Worm (Caenorhabditis elegans) whole organism, mixed stage, embryonic: ENCODE results near the gene T19C4.5.
A peak's percentile ranks its signal among the peaks of the same experiment; 100 is the strongest.

Experiments used
- M03D4.4 ChIP-seq: sonication (generic microtip); optimal IDR thresholded peaks from 2 replicates; lab custom pipeline; 2017; ENCODE audit warnings: mild to moderate bottlenecking, missing genetic modification characterization, missing compliant biosample characterization
- bed-3 ChIP-seq: fragments of 200-800 bp; sonication (Bioruptor generic); optimal IDR thresholded peaks from 3 replicates; lab custom pipeline; 2018; ENCODE audit warnings: mild to moderate bottlenecking, missing genetic modification characterization, moderate library complexity, missing compliant biosample characterization
- blmp-1 ChIP-seq: fragments of 150-350 bp; optimal IDR thresholded peaks from 2 replicates; lab custom pipeline; 2014; ENCODE audit warnings: missing biosample characterization, missing genetic modification characterization
- ceh-39 ChIP-seq: fragments of 150-350 bp; optimal IDR thresholded peaks from 2 replicates; lab custom pipeline; 2014; ENCODE audit warnings: missing biosample characterization, missing genetic modification characterization
- ceh-43 ChIP-seq: fragments of 200-800 bp; sonication (Bioruptor generic); optimal IDR thresholded peaks from 2 replicates; lab custom pipeline; 2018; ENCODE audit warnings: mild to moderate bottlenecking, missing genetic modification characterization, moderate library complexity, missing compliant biosample characterization
- ceh-83 ChIP-seq: fragments of 200-800 bp; sonication (Bioruptor generic); optimal IDR thresholded peaks from 2 replicates; lab custom pipeline; 2018; ENCODE audit warnings: mild to moderate bottlenecking, missing genetic modification characterization, missing compliant biosample characterization
- ces-1 ChIP-seq: fragments of 150-350 bp; optimal IDR thresholded peaks from 2 replicates; lab custom pipeline; 2014; ENCODE audit warnings: missing biosample characterization, missing genetic modification reagents, missing genetic modification characterization
- cnd-1 ChIP-seq: fragments of 200-800 bp; sonication (Bioruptor generic); optimal IDR thresholded peaks from 2 replicates; lab custom pipeline; 2018; ENCODE audit warnings: mild to moderate bottlenecking, missing genetic modification characterization, missing compliant biosample characterization
- drap-1 ChIP-seq: fragments of 200-800 bp; sonication (Bioruptor generic); optimal IDR thresholded peaks from 3 replicates; lab custom pipeline; 2018; ENCODE audit warnings: mild to moderate bottlenecking, missing genetic modification characterization, missing compliant biosample characterization
- elt-1 ChIP-seq: sonication (generic microtip); optimal IDR thresholded peaks from 2 replicates; lab custom pipeline; 2017; ENCODE audit warnings: missing genetic modification characterization, mild to moderate bottlenecking, missing compliant biosample characterization, antibody characterized with exemption, moderate library complexity, borderline replicate concordance; ENCODE audit not compliant: insufficient read depth
- flh-1 ChIP-seq: fragments of 200-800 bp; sonication (Bioruptor generic); optimal IDR thresholded peaks from 2 replicates; lab custom pipeline; 2018; ENCODE audit warnings: mild to moderate bottlenecking, missing genetic modification characterization, moderate library complexity, missing compliant biosample characterization
- ham-2 ChIP-seq: fragments of 200-800 bp; sonication (Bioruptor generic); optimal IDR thresholded peaks from 2 replicates; lab custom pipeline; 2018; ENCODE audit warnings: mild to moderate bottlenecking, missing genetic modification characterization, missing compliant biosample characterization
- hlh-1 ChIP-seq: fragments of 150-350 bp; optimal IDR thresholded peaks from 2 replicates; lab custom pipeline; 2014; ENCODE audit warnings: missing biosample characterization, missing genetic modification reagents, missing genetic modification characterization
- lin-32 ChIP-seq: fragments of 200-800 bp; sonication (Bioruptor generic); optimal IDR thresholded peaks from 2 replicates; lab custom pipeline; 2018; ENCODE audit warnings: mild to moderate bottlenecking, missing genetic modification characterization, missing compliant biosample characterization
- lsy-2 ChIP-seq: fragments of 150-350 bp; optimal IDR thresholded peaks from 2 replicates; lab custom pipeline; 2014; ENCODE audit warnings: missing biosample characterization, missing genetic modification characterization
- mab-5 ChIP-seq: fragments of 150-350 bp; optimal IDR thresholded peaks from 2 replicates; lab custom pipeline; 2014; ENCODE audit warnings: missing biosample characterization, missing genetic modification characterization
- mep-1 ChIP-seq: fragments of 150-350 bp; optimal IDR thresholded peaks from 2 replicates; lab custom pipeline; 2017; ENCODE audit warnings: missing biosample characterization, missing genetic modification reagents, missing genetic modification characterization, inconsistent platforms
- mls-2 ChIP-seq: sonication (generic microtip); optimal IDR thresholded peaks from 2 replicates; lab custom pipeline; 2016; ENCODE audit warnings: mild to moderate bottlenecking, missing genetic modification characterization, moderate library complexity, missing compliant biosample characterization
- nhr-12 ChIP-seq: fragments of 150-350 bp; optimal IDR thresholded peaks from 2 replicates; lab custom pipeline; 2014; ENCODE audit warnings: missing biosample characterization, missing genetic modification characterization
- nhr-2 ChIP-seq: fragments of 150-350 bp; optimal IDR thresholded peaks from 2 replicates; lab custom pipeline; 2014; ENCODE audit warnings: missing biosample characterization, missing genetic modification characterization
- nhr-237 ChIP-seq: fragments of 150-350 bp; optimal IDR thresholded peaks from 2 replicates; lab custom pipeline; 2014; ENCODE audit warnings: missing biosample characterization, missing genetic modification characterization
- nhr-28 ChIP-seq: fragments of 150-350 bp; optimal IDR thresholded peaks from 2 replicates; lab custom pipeline; 2014; ENCODE audit warnings: missing biosample characterization, missing genetic modification characterization
- nhr-76 ChIP-seq: sonication (generic microtip); optimal IDR thresholded peaks from 2 replicates; lab custom pipeline; 2017; ENCODE audit warnings: missing biosample characterization, missing genetic modification characterization
- pha-4 ChIP-seq: fragments of 150-350 bp; optimal IDR thresholded peaks from 2 replicates; lab custom pipeline; 2018; ENCODE audit warnings: missing biosample characterization, missing genetic modification reagents, missing genetic modification characterization
- sem-2 ChIP-seq: fragments of 200-800 bp; sonication (Bioruptor generic); optimal IDR thresholded peaks from 2 replicates; lab custom pipeline; 2018; ENCODE audit warnings: mild to moderate bottlenecking, missing genetic modification characterization, missing compliant biosample characterization
- snpc-4 ChIP-seq: fragments of 150-350 bp; optimal IDR thresholded peaks from 2 replicates; lab custom pipeline; 2014; ENCODE audit warnings: missing biosample characterization, missing genetic modification characterization
- sptf-1 ChIP-seq: sonication (generic microtip); optimal IDR thresholded peaks from 2 replicates; lab custom pipeline; 2017; ENCODE audit warnings: mild to moderate bottlenecking, missing genetic modification characterization, moderate library complexity, missing compliant biosample characterization
- tbx-8 ChIP-seq: fragments of 200-800 bp; sonication (Bioruptor generic); optimal IDR thresholded peaks from 2 replicates; lab custom pipeline; 2018; ENCODE audit warnings: mild to moderate bottlenecking, missing genetic modification characterization, moderate library complexity, missing compliant biosample characterization
- unc-120 ChIP-seq: sonication (generic microtip); optimal IDR thresholded peaks from 2 replicates; lab custom pipeline; 2017; ENCODE audit warnings: missing genetic modification characterization, missing compliant biosample characterization; ENCODE audit not compliant: poor library complexity, severe bottlenecking
- unc-39 ChIP-seq: fragments of 150-350 bp; optimal IDR thresholded peaks from 2 replicates; lab custom pipeline; 2014; ENCODE audit warnings: missing biosample characterization, missing genetic modification characterization
- unc-62 ChIP-seq: fragments of 150-350 bp; optimal IDR thresholded peaks from 2 replicates; lab custom pipeline; 2014; ENCODE audit warnings: missing biosample characterization, missing genetic modification reagents, missing genetic modification characterization
- zip-8 ChIP-seq: fragments of 150-350 bp; optimal IDR thresholded peaks from 2 replicates; lab custom pipeline; 2014; ENCODE audit warnings: missing biosample characterization, missing genetic modification characterization

Gene T19C4.5

ce11 chrV:11209452-11210188, 37.6 kb downstream of the T19C4.5 start:
- TF ChIP-seq ces-1 (peak; percentile 19), flh-1 (GFP tag; lab: Kevin White, UChicago) (no peak), nhr-12 (no peak)

DNA sequence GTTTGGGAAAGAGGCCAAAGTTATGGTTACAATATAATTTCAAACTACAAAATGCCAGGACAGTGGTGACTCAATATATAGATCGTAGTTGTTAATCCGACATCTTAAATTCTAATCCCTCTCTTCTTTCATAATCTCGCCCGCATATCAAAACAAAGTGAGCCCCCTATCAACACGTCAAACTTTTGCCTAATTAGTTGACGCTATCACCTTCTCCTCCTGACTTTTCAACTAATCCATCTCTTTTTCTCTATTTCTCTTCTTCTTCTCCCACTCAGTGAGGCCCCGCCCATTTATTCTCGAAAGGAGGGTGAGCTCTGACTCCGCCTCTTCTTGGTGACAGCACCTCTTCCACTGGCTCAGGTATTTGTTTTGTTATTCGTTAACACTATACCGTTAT, 39.3 kb downstream of the T19C4.5 start:
- TF ChIP-seq elt-1 (tag; lab: Kevin White, UChicago) (no peak), tbx-8 (no peak), cnd-1 (tag; lab: Kevin White, UChicago) (no peak), lsy-2 (no peak), ceh-83 (no peak), mab-5 (tag; lab: Kevin White, UChicago) (no peak), mls-2 (tag; lab: Kevin White, UChicago) (no peak), unc-39 (no peak), ham-2 (GFP tag; lab: Kevin White, UChicago) (no peak), nhr-237 (no peak), nhr-76 (no peak), ceh-43 (GFP tag; lab: Kevin White, UChicago) (no peak), flh-1 (GFP tag; lab: Kevin White, UChicago) (no peak)
- TF ChIP-seq, all 35 proteins: peak for 0

- TF ChIP-seq tbx-8, result no peak
- TF ChIP-seq pha-4, result no peak
- no peak for TF ChIP-seq ceh-83
- no peak for TF ChIP-seq hlh-1 (tag; lab: Kevin White, UChicago)
- no peak for TF ChIP-seq nhr-76
- TF ChIP-seq sem-2 (GFP tag; lab: Kevin White, UChicago), result no peak
- TF ChIP-seq flh-1 (GFP tag; lab: Kevin White, UChicago), result no peak
- TF ChIP-seq elt-1 (tag; lab: Kevin White, UChicago), result no peak
- TF ChIP-seq mab-5 (tag; lab: Kevin White, UChicago), result no peak
- TF ChIP-seq unc-120 (tag; lab: Kevin White, UChicago), result no peak
- TF ChIP-seq mep-1 (tag; lab: Kevin White, UChicago), result no peak
- TF ChIP-seq mls-2 (tag; lab: Kevin White, UChicago), result no peak
- TF ChIP-seq lin-32, result no peak
- no peak for TF ChIP-seq nhr-28 (tag; lab: Kevin White, UChicago)
- no peak for TF ChIP-seq unc-39
- TF ChIP-seq snpc-4, result no peak
- TF ChIP-seq zip-8, result no peak
- no peak for TF ChIP-seq M03D4.4 (tag; lab: Kevin White, UChicago)
- TF ChIP-seq unc-62 (GFP tag; lab: Kevin White, UChicago), result no peak
- TF ChIP-seq ces-1, result no peak
These were observed 42.6 kb downstream of the T19C4.5 start for ce11 chrV:11214569-11214968.

ce11 chrV:11216137-11216536, 44.1 kb downstream of the T19C4.5 start:
- no peak for TF ChIP-seq flh-1 (GFP tag; lab: Kevin White, UChicago)
- no peak for TF ChIP-seq nhr-2 (tag; lab: Kevin White, UChicago)
- TF ChIP-seq mab-5 (tag; lab: Kevin White, UChicago), result no peak
- TF ChIP-seq M03D4.4 (tag; lab: Kevin White, UChicago), result no peak
- no peak for TF ChIP-seq cnd-1 (tag; lab: Kevin White, UChicago)
- no peak for TF ChIP-seq nhr-76
- no peak for TF ChIP-seq blmp-1 (tag; lab: Kevin White, UChicago)
- no peak for TF ChIP-seq ham-2 (GFP tag; lab: Kevin White, UChicago)
- no peak for TF ChIP-seq nhr-12
- no peak for TF ChIP-seq snpc-4
- TF ChIP-seq unc-39, result no peak
- TF ChIP-seq drap-1, result no peak
- TF ChIP-seq mls-2 (tag; lab: Kevin White, UChicago), result no peak
- no peak for TF ChIP-seq sptf-1
- TF ChIP-seq bed-3 (GFP tag; lab: Kevin White, UChicago), result no peak
- TF ChIP-seq unc-120 (tag; lab: Kevin White, UChicago), result no peak
- TF ChIP-seq tbx-8, result no peak
- TF ChIP-seq mep-1 (tag; lab: Kevin White, UChicago), result no peak
- TF ChIP-seq ceh-83, result no peak
- no peak for TF ChIP-seq ceh-43 (GFP tag; lab: Kevin White, UChicago)

DNA sequence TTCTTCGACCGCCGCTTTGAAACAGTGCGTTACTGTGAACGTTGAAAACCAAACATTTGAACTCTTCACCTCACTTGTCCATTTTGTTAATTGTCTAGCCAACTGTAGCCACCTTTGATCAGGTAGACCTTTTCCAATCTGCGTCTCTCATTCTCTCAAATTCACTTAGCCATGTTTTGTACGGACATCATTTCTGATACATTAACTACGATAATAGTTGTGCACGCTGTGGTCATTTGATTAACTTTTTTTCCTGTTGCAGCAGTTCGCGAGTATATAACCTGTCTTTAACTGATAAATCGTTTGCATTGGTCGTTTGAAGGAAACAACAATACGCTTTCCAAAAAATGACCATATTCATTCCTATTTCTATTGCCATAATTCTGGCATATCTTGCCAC, 45.4 kb downstream of the T19C4.5 start, which contains the start of gene cyp-29A2:
TSS of gene cyp-29A2 (plus strand) at position 190 of the 400 bp plus-strand sequence.
- TF ChIP-seq blmp-1 (tag; lab: Kevin White, UChicago) (no peak), lin-32 (no peak), nhr-28 (tag; lab: Kevin White, UChicago) (no peak), snpc-4 (no peak), unc-120 (tag; lab: Kevin White, UChicago) (no peak), ceh-83 (no peak), flh-1 (GFP tag; lab: Kevin White, UChicago) (no peak), sem-2 (GFP tag; lab: Kevin White, UChicago) (no peak), unc-62 (GFP tag; lab: Kevin White, UChicago) (no peak), lsy-2 (no peak), unc-39 (no peak), nhr-2 (tag; lab: Kevin White, UChicago) (no peak), M03D4.4 (tag; lab: Kevin White, UChicago) (no peak), ceh-39 (tag; lab: Kevin White, UChicago) (no peak), tbx-8 (no peak), mep-1 (tag; lab: Kevin White, UChicago) (no peak), pha-4 (no peak), drap-1 (no peak), hlh-1 (tag; lab: Kevin White, UChicago) (no peak), ham-2 (GFP tag; lab: Kevin White, UChicago) (no peak)
- TF ChIP-seq, all 35 proteins: peak for 0
